Fruit fly (Drosophila melanogaster) whole organism, wandering third instar larva: ENCODE data around the gene sqz.

Experiments used
- Abd-B ChIP-seq: fragments of >200 bp; optimal IDR thresholded peaks from 2 replicates; lab custom pipeline; 2017; ENCODE audit warnings: missing biosample characterization, missing genetic modification characterization
- CG32264 ChIP-seq: fragments of 200-800 bp; sonication (Bioruptor generic); optimal IDR thresholded peaks from 2 replicates; lab custom pipeline; 2016; ENCODE audit warnings: missing biosample characterization, missing genetic modification characterization
- CG9705 ChIP-seq: fragments of 200-800 bp; sonication (Bioruptor generic); optimal IDR thresholded peaks from 2 replicates; lab custom pipeline; 2018; ENCODE audit warnings: missing biosample characterization, mild to moderate bottlenecking, missing genetic modification characterization
- CrebA ChIP-seq: fragments of 200-800 bp; sonication (Bioruptor generic); optimal IDR thresholded peaks from 2 replicates; lab custom pipeline; 2016; ENCODE audit warnings: missing biosample characterization, mild to moderate bottlenecking, missing genetic modification characterization, borderline replicate concordance
- Dfd ChIP-seq: fragments of >200 bp; optimal IDR thresholded peaks from 2 replicates; lab custom pipeline; 2017; ENCODE audit warnings: missing biosample characterization, missing genetic modification characterization
- Dif ChIP-seq: fragments of 200-275, 200-300 bp; sonication (Bioruptor generic); optimal IDR thresholded peaks from 2 replicates; lab custom pipeline; 2018; ENCODE audit warnings: missing biosample characterization, missing genetic modification characterization; ENCODE audit not compliant: partially characterized antibody
- GATAd ChIP-seq: sonication (Bioruptor generic); optimal IDR thresholded peaks from 2 replicates; lab custom pipeline; 2016; ENCODE audit warnings: missing biosample characterization, missing genetic modification characterization
- HLH106 ChIP-seq: fragments of 200-800 bp; optimal IDR thresholded peaks from 3 replicates; lab custom pipeline; 2019; ENCODE audit warnings: missing biosample characterization, mild to moderate bottlenecking, missing genetic modification characterization, moderate library complexity
- Hnf4 ChIP-seq: fragments of 200-800 bp; sonication (Bioruptor generic); optimal IDR thresholded peaks from 2 replicates; lab custom pipeline; 2016; ENCODE audit warnings: missing biosample characterization, mild to moderate bottlenecking, missing genetic modification characterization
- Hr78 ChIP-seq: fragments of >200 bp; optimal IDR thresholded peaks from 2 replicates; lab custom pipeline; 2017; ENCODE audit warnings: missing biosample characterization, missing genetic modification characterization
- Hr83 ChIP-seq: fragments of 200-300 bp; sonication (Bioruptor generic); optimal IDR thresholded peaks from 2 replicates; lab custom pipeline; 2016; ENCODE audit warnings: missing biosample characterization, mild to moderate bottlenecking, missing genetic modification characterization, moderate library complexity; ENCODE audit not compliant: poor library complexity, severe bottlenecking
- Jra ChIP-seq: sonication (Bioruptor generic); optimal IDR thresholded peaks from 2 replicates; lab custom pipeline; 2016; ENCODE audit warnings: missing biosample characterization, missing genetic modification characterization
- Mio ChIP-seq: sonication (Bioruptor generic); optimal IDR thresholded peaks from 2 replicates; lab custom pipeline; 2016; ENCODE audit warnings: missing biosample characterization, missing genetic modification characterization
- Myc ChIP-seq: fragments of >200 bp; optimal IDR thresholded peaks from 2 replicates; lab custom pipeline; 2017
- N ChIP-seq: fragments of >200 bp; optimal IDR thresholded peaks from 2 replicates; lab custom pipeline; 2018; ENCODE audit warnings: missing biosample characterization, missing external identifiers, missing genetic modification characterization
- OdsH ChIP-seq: fragments of 200-800 bp; sonication (Bioruptor generic); optimal IDR thresholded peaks from 2 replicates; lab custom pipeline; 2016; ENCODE audit warnings: missing biosample characterization, mild to moderate bottlenecking, missing genetic modification characterization
- Rel ChIP-seq, 2 experiments: fragments of 200-800 bp; sonication (Bioruptor generic) in 1 of 2; optimal IDR thresholded peaks; 2 replicates in 1 of 2; 3 replicates in 1 of 2; lab custom pipeline; 2016 to 2019; ENCODE audit warnings: mild to moderate bottlenecking in 2 of 2, missing biosample characterization in 2 of 2, missing genetic modification characterization in 2 of 2, moderate library complexity in 1 of 2
- Sp1 ChIP-seq: fragments of 200-800 bp; sonication (Bioruptor generic); optimal IDR thresholded peaks from 3 replicates; lab custom pipeline; 2019; ENCODE audit warnings: missing biosample characterization, mild to moderate bottlenecking, missing genetic modification characterization, moderate library complexity
- Vsx2 ChIP-seq: fragments of 200-300, 225-300 bp; sonication (Bioruptor generic); optimal IDR thresholded peaks from 2 replicates; lab custom pipeline; 2018; ENCODE audit warnings: missing biosample characterization, missing genetic modification characterization; ENCODE audit not compliant: partially characterized antibody
- br ChIP-seq: fragments of 200-800 bp; sonication (Bioruptor generic); optimal IDR thresholded peaks from 2 replicates; lab custom pipeline; 2016; ENCODE audit warnings: missing biosample characterization, missing genetic modification characterization
- brk ChIP-seq: fragments of 200-800 bp; sonication (Bioruptor generic); optimal IDR thresholded peaks from 2 replicates; lab custom pipeline; 2016; ENCODE audit warnings: missing biosample characterization, mild to moderate bottlenecking, missing genetic modification characterization
- dl ChIP-seq, 2 experiments: fragments of 175-275, 200-275 bp in 1 of 2; fragments of 200-275 bp in 1 of 2; sonication (Bioruptor generic); optimal IDR thresholded peaks; lab custom pipeline; 2018; ENCODE audit warnings: mild to moderate bottlenecking in 2 of 2, missing biosample characterization in 2 of 2, missing genetic modification characterization in 2 of 2, moderate library complexity in 2 of 2; ENCODE audit not compliant: partially characterized antibody in 2 of 2, insufficient read depth in 1 of 2
- dmrt93B ChIP-seq: fragments of 200-800 bp; sonication (Bioruptor generic); optimal IDR thresholded peaks from 2 replicates; lab custom pipeline; 2018; ENCODE audit warnings: missing biosample characterization, mild to moderate bottlenecking, missing genetic modification characterization
- dsf ChIP-seq: sonication (Bioruptor generic); optimal IDR thresholded peaks from 2 replicates; lab custom pipeline; 2016; ENCODE audit warnings: missing biosample characterization, missing genetic modification characterization, borderline replicate concordance
- ey ChIP-seq: fragments of 200-800 bp; sonication (Bioruptor generic); optimal IDR thresholded peaks from 2 replicates; lab custom pipeline; 2016; ENCODE audit warnings: missing biosample characterization, missing genetic modification characterization
- foxo ChIP-seq, 2 experiments: fragments of 200-800 bp; sonication (Bioruptor generic); optimal IDR thresholded peaks; 2 replicates in 1 of 2; 3 replicates in 1 of 2; lab custom pipeline; 2016 to 2017; ENCODE audit warnings: missing biosample characterization in 2 of 2, missing genetic modification characterization in 2 of 2
- fru ChIP-seq: fragments of 200-800 bp; sonication (Bioruptor generic); optimal IDR thresholded peaks from 3 replicates; lab custom pipeline; 2016; ENCODE audit warnings: missing biosample characterization, mild to moderate bottlenecking, missing genetic modification characterization
- h ChIP-seq: fragments of 200-800 bp; sonication (Bioruptor generic); optimal IDR thresholded peaks from 3 replicates; lab custom pipeline; 2016; ENCODE audit warnings: missing biosample characterization, mild to moderate bottlenecking, missing genetic modification characterization
- jim ChIP-seq: fragments of 175-275, 200-325 bp; sonication (Bioruptor generic); optimal IDR thresholded peaks from 2 replicates; lab custom pipeline; 2016; ENCODE audit warnings: missing biosample characterization, mild to moderate bottlenecking, missing genetic modification characterization
- lola ChIP-seq: fragments of >200 bp; optimal IDR thresholded peaks from 2 replicates; lab custom pipeline; 2017; ENCODE audit warnings: missing biosample characterization, missing genetic modification characterization
- pan ChIP-seq: fragments of >200 bp; optimal IDR thresholded peaks from 2 replicates; lab custom pipeline; 2017
- psq ChIP-seq: fragments of 200-800 bp; sonication (Bioruptor generic); optimal IDR thresholded peaks from 3 replicates; lab custom pipeline; 2017; ENCODE audit warnings: missing biosample characterization, mild to moderate bottlenecking, missing genetic modification characterization, moderate library complexity
- rgr ChIP-seq: fragments of 200-800 bp; sonication (Bioruptor generic); optimal IDR thresholded peaks from 3 replicates; lab custom pipeline; 2016; ENCODE audit warnings: missing biosample characterization, mild to moderate bottlenecking, missing genetic modification characterization
- sage ChIP-seq: fragments of 200-800 bp; sonication (Bioruptor generic); optimal IDR thresholded peaks from 2 replicates; lab custom pipeline; 2016; ENCODE audit warnings: missing biosample characterization, mild to moderate bottlenecking, missing genetic modification characterization
- sv ChIP-seq: fragments of 200-800 bp; sonication (Bioruptor generic); optimal IDR thresholded peaks from 3 replicates; lab custom pipeline; 2016; ENCODE audit warnings: missing biosample characterization, missing genetic modification characterization
- tai ChIP-seq: sonication (Bioruptor generic); optimal IDR thresholded peaks from 2 replicates; lab custom pipeline; 2016; ENCODE audit warnings: missing biosample characterization, missing genetic modification characterization
- usp ChIP-seq: fragments of >200 bp; optimal IDR thresholded peaks from 2 replicates; lab custom pipeline; 2017; ENCODE audit warnings: missing biosample characterization, missing genetic modification characterization
- woc ChIP-seq: sonication (Bioruptor generic); optimal IDR thresholded peaks from 2 replicates; lab custom pipeline; 2016; ENCODE audit warnings: missing biosample characterization, mild to moderate bottlenecking, missing genetic modification characterization

Gene sqz

dm6 chr3R:19156670-19157402 lies 7.2 kb upstream of the sqz start, which contains the start of gene nanos:
Gene nanos (plus strand): TSS chr3R:19157238.
- TF ChIP-seq Myc (lab: Kevin White, UChicago): peak; percentile 44
- TF ChIP-seq lola (GFP tag; lab: Kevin White, UChicago): no peak
- peak; percentile 45 for TF ChIP-seq dmrt93B (GFP tag; lab: Kevin White, UChicago)
- peak; percentile 15 for TF ChIP-seq CG32264 (GFP tag; lab: Kevin White, UChicago)
- TF ChIP-seq ey (GFP tag; lab: Kevin White, UChicago): peak; percentile 50
- TF ChIP-seq h (GFP tag; lab: Kevin White, UChicago): peak; percentile 74
- TF ChIP-seq brk (GFP tag; lab: Kevin White, UChicago): no peak
- no peak for TF ChIP-seq CrebA
- no peak for TF ChIP-seq dl (GFP tag; optimal IDR thresholded peaks at IDR 0.05; lab: Kevin White, UChicago; ENCODE audit: insufficient read depth in 1 of 2, partially characterized antibody in 2 of 2)
- peak; percentile 61 for TF ChIP-seq Jra (GFP tag; lab: Kevin White, UChicago)
- TF ChIP-seq psq (GFP tag; lab: Kevin White, UChicago): peak; percentile 30
- no peak for TF ChIP-seq Dif (GFP tag; lab: Kevin White, UChicago)
- peak; percentile 42 for TF ChIP-seq GATAd (GFP tag; lab: Kevin White, UChicago)
- TF ChIP-seq Sp1 (GFP tag; lab: Kevin White, UChicago): peak; percentile 44
- no peak for TF ChIP-seq pan (lab: Kevin White, UChicago)
- no peak for TF ChIP-seq Hr78
- no peak for TF ChIP-seq N
- no peak for TF ChIP-seq Dfd
- peak; percentile 81 for TF ChIP-seq Hnf4
- TF ChIP-seq usp (GFP tag; lab: Kevin White, UChicago): no peak
- peak in 1 of 2 experiments; percentile 67 for TF ChIP-seq foxo (GFP tag; optimal IDR thresholded peaks at IDR 0.05; lab: Kevin White, UChicago)
- no peak for TF ChIP-seq tai (GFP tag; lab: Kevin White, UChicago)
- peak; percentile 97 for TF ChIP-seq Hr83 (GFP tag; lab: Kevin White, UChicago)
- TF ChIP-seq dsf (GFP tag; lab: Kevin White, UChicago): peak; percentile 34
- TF ChIP-seq HLH106 (tag; lab: Kevin White, UChicago): peak; percentile 64
- TF ChIP-seq CG9705 (GFP tag; lab: Kevin White, UChicago): peak; percentile 38
- peak; percentile 54 for TF ChIP-seq br
- no peak for TF ChIP-seq sage
- TF ChIP-seq Vsx2 (GFP tag; lab: Kevin White, UChicago): no peak
- peak; percentile 52 for TF ChIP-seq Mio (GFP tag; lab: Kevin White, UChicago)
- peak; percentile 66 for TF ChIP-seq sv (GFP tag; lab: Kevin White, UChicago)
- peak; percentile 79 for TF ChIP-seq rgr
- peak; percentile 61 for TF ChIP-seq fru (GFP tag; lab: Kevin White, UChicago)
- TF ChIP-seq woc (GFP tag; lab: Kevin White, UChicago): peak; percentile 7
- TF ChIP-seq OdsH: peak; percentile 51
- no peak for TF ChIP-seq Rel (GFP tag; optimal IDR thresholded peaks at IDR 0.05; lab: Kevin White, UChicago)
- TF ChIP-seq Rel (tag; optimal IDR thresholded peaks at IDR 0.05; lab: Kevin White, UChicago): peak; percentile 59
- TF ChIP-seq Abd-B: no peak
- no peak for TF ChIP-seq jim (GFP tag; lab: Kevin White, UChicago)
- TF ChIP-seq, all 38 proteins: peak for 23

- no peak for TF ChIP-seq N
- TF ChIP-seq br: no peak
- no peak for TF ChIP-seq Dfd
- TF ChIP-seq psq (GFP tag; lab: Kevin White, UChicago): no peak
- no peak for TF ChIP-seq h (GFP tag; lab: Kevin White, UChicago)
- no peak for TF ChIP-seq Hr78
- TF ChIP-seq tai (GFP tag; lab: Kevin White, UChicago): no peak
- TF ChIP-seq woc (GFP tag; lab: Kevin White, UChicago): no peak
- TF ChIP-seq Vsx2 (GFP tag; lab: Kevin White, UChicago): no peak
- TF ChIP-seq rgr: no peak
- no peak for TF ChIP-seq sv (GFP tag; lab: Kevin White, UChicago)
- TF ChIP-seq CG32264 (GFP tag; lab: Kevin White, UChicago): no peak
- TF ChIP-seq CG9705 (GFP tag; lab: Kevin White, UChicago): no peak
- no peak for TF ChIP-seq Abd-B
- no peak for TF ChIP-seq Mio (GFP tag; lab: Kevin White, UChicago)
- no peak for TF ChIP-seq Dif (GFP tag; lab: Kevin White, UChicago)
- no peak for TF ChIP-seq dl (GFP tag; optimal IDR thresholded peaks at IDR 0.05; lab: Kevin White, UChicago; ENCODE audit: insufficient read depth in 1 of 2, partially characterized antibody in 2 of 2)
- TF ChIP-seq CrebA: no peak
Measured at dm6 chr3R:19157997-19158396, 6.0 kb upstream of the sqz start.
